Fruit fly (Drosophila melanogaster) whole organism, prepupa: ENCODE data around the gene sd.

Experiments
- CG10631 ChIP-seq: fragments of 200-800 bp; sonication (Bioruptor generic); optimal IDR thresholded peaks from 2 replicates; lab custom pipeline; 2016; ENCODE audit warnings: missing biosample characterization, missing genetic modification characterization
- CG10669 ChIP-seq: fragments of 200-800 bp; sonication (Bioruptor generic); optimal IDR thresholded peaks from 3 replicates; lab custom pipeline; 2018; ENCODE audit warnings: missing biosample characterization, mild to moderate bottlenecking, missing genetic modification characterization, moderate library complexity
- CG11762 ChIP-seq: fragments of 200-800 bp; sonication (Bioruptor generic); optimal IDR thresholded peaks from 3 replicates; lab custom pipeline; 2016; ENCODE audit warnings: missing biosample characterization, missing genetic modification characterization; ENCODE audit not compliant: insufficient read depth
- CG11902 ChIP-seq: fragments of 200-800 bp; sonication (Bioruptor generic); optimal IDR thresholded peaks from 3 replicates; lab custom pipeline; 2016; ENCODE audit warnings: missing biosample characterization, missing genetic modification characterization
- CG15336 ChIP-seq: fragments of 200-800 bp; sonication (Bioruptor generic); IDR thresholded peaks from 2 replicates; pipeline ENCODE4 v1.3.6; 2022; ENCODE audit warnings: missing biosample characterization, missing genetic modification characterization
- CG1621 ChIP-seq: fragments of 200-800 bp; sonication (Bioruptor generic); optimal IDR thresholded peaks from 3 replicates; lab custom pipeline; 2018; ENCODE audit warnings: missing biosample characterization, mild to moderate bottlenecking, missing genetic modification characterization
- CG16779 ChIP-seq: fragments of 200-800 bp; sonication (Bioruptor generic); optimal IDR thresholded peaks from 3 replicates; lab custom pipeline; 2017; ENCODE audit warnings: missing biosample characterization, mild to moderate bottlenecking, missing genetic modification characterization
- CG3032 ChIP-seq: fragments of 200-800 bp; optimal IDR thresholded peaks from 2 replicates; lab custom pipeline; 2019; ENCODE audit warnings: missing biosample characterization, mild to moderate bottlenecking, missing genetic modification characterization, moderate library complexity
- CG32006 ChIP-seq: fragments of 200-800 bp; sonication (Bioruptor generic); optimal IDR thresholded peaks from 3 replicates; lab custom pipeline; 2017; ENCODE audit warnings: missing biosample characterization, mild to moderate bottlenecking, missing genetic modification characterization
- CG3919 ChIP-seq: fragments of 200-800 bp; sonication (Bioruptor generic); optimal IDR thresholded peaks from 3 replicates; lab custom pipeline; 2016; ENCODE audit warnings: missing biosample characterization, missing genetic modification characterization
- CG6163 ChIP-seq: fragments of 200-800 bp; sonication (Bioruptor generic); IDR thresholded peaks from 3 replicates; pipeline ENCODE4 v1.3.6; 2022; ENCODE audit warnings: missing biosample characterization, missing genetic modification characterization
- CG6276 ChIP-seq: fragments of 200-800 bp; sonication (Bioruptor generic); optimal IDR thresholded peaks from 2 replicates; lab custom pipeline; 2017; ENCODE audit warnings: missing biosample characterization, mild to moderate bottlenecking, missing genetic modification characterization
- CG6792 ChIP-seq: fragments of 200-800 bp; sonication (Bioruptor generic); optimal IDR thresholded peaks from 3 replicates; lab custom pipeline; 2016; ENCODE audit warnings: missing biosample characterization, missing genetic modification characterization
- CG6808 ChIP-seq: fragments of 200-800 bp; sonication (Bioruptor generic); optimal IDR thresholded peaks from 3 replicates; lab custom pipeline; 2017; ENCODE audit warnings: missing biosample characterization, missing genetic modification characterization, mild to moderate bottlenecking, moderate library complexity, missing genetic modification reagents
- CG6854 ChIP-seq: fragments of 200-800 bp; sonication (Bioruptor generic); optimal IDR thresholded peaks from 2 replicates; lab custom pipeline; 2017; ENCODE audit warnings: missing biosample characterization, mild to moderate bottlenecking, missing genetic modification characterization
- CG7368 ChIP-seq: fragments of 200-800 bp; sonication (Bioruptor generic); optimal IDR thresholded peaks from 3 replicates; lab custom pipeline; 2016; ENCODE audit warnings: missing biosample characterization, missing genetic modification characterization
- CG8119 ChIP-seq: fragments of 200-800 bp; sonication (Bioruptor generic); IDR thresholded peaks from 3 replicates; pipeline ENCODE4 v1.3.6; 2022; ENCODE audit warnings: missing biosample characterization, missing genetic modification characterization
- CG9139 ChIP-seq: fragments of 200-800 bp; sonication (Bioruptor generic); optimal IDR thresholded peaks from 3 replicates; lab custom pipeline; 2017; ENCODE audit warnings: missing biosample characterization, mild to moderate bottlenecking, missing genetic modification characterization
- Eip75B ChIP-seq: fragments of 200-800 bp; sonication (Bioruptor generic); optimal IDR thresholded peaks from 3 replicates; lab custom pipeline; 2016; ENCODE audit warnings: missing biosample characterization, missing genetic modification characterization
- Eip78C ChIP-seq: fragments of 200-800 bp; sonication (Bioruptor generic); peaks from one replicate; lab custom pipeline; 2016; ENCODE audit warnings: missing biosample characterization, missing genetic modification characterization
- Ets21C ChIP-seq: fragments of 200-800 bp; sonication (Bioruptor generic); optimal IDR thresholded peaks from 3 replicates; lab custom pipeline; 2016; ENCODE audit warnings: missing biosample characterization, missing genetic modification characterization
- Gug ChIP-seq: fragments of 200-800 bp; sonication (Bioruptor generic); IDR thresholded peaks from 2 replicates; pipeline ENCODE4 v1.3.6; 2022; ENCODE audit warnings: missing biosample characterization, missing genetic modification characterization
- Hr39 ChIP-seq: fragments of 200-800 bp; sonication (Bioruptor generic); optimal IDR thresholded peaks from 2 replicates; lab custom pipeline; 2016; ENCODE audit warnings: missing biosample characterization, missing genetic modification characterization
- Lpt ChIP-seq: fragments of 200-800 bp; sonication (Bioruptor generic); optimal IDR thresholded peaks from 3 replicates; lab custom pipeline; 2016; ENCODE audit warnings: missing biosample characterization, missing genetic modification characterization
- Sox102F ChIP-seq: fragments of 200-800 bp; sonication (Bioruptor generic); optimal IDR thresholded peaks from 2 replicates; lab custom pipeline; 2016; ENCODE audit warnings: missing biosample characterization, mild to moderate bottlenecking, missing genetic modification characterization
- Sox15 ChIP-seq: fragments of 200-800 bp; sonication (Bioruptor generic); optimal IDR thresholded peaks from 3 replicates; lab custom pipeline; 2016; ENCODE audit warnings: missing biosample characterization, missing genetic modification characterization
- acj6 ChIP-seq: fragments of 200-800 bp; sonication (Bioruptor generic); optimal IDR thresholded peaks from 3 replicates; lab custom pipeline; 2016; ENCODE audit warnings: missing biosample characterization, missing genetic modification characterization
- cyc ChIP-seq: fragments of 200-800 bp; sonication (Bioruptor generic); optimal IDR thresholded peaks from 3 replicates; lab custom pipeline; 2016; ENCODE audit warnings: missing biosample characterization, missing genetic modification characterization
- dsx ChIP-seq: fragments of 200-800 bp; optimal IDR thresholded peaks from 3 replicates; lab custom pipeline; 2019; ENCODE audit warnings: missing biosample characterization, mild to moderate bottlenecking, missing genetic modification characterization, moderate library complexity; ENCODE audit not compliant: poor library complexity, severe bottlenecking
- eg ChIP-seq: fragments of 200-800 bp; sonication (Bioruptor generic); IDR thresholded peaks from 3 replicates; pipeline ENCODE4 v1.3.6; 2022; ENCODE audit warnings: missing biosample characterization, missing genetic modification characterization
- fkh ChIP-seq: fragments of 200-800 bp; sonication (Bioruptor generic); optimal IDR thresholded peaks from 3 replicates; lab custom pipeline; 2017; ENCODE audit warnings: missing biosample characterization, mild to moderate bottlenecking, missing genetic modification characterization, moderate library complexity
- net ChIP-seq: fragments of 200-800 bp; sonication (Bioruptor generic); optimal IDR thresholded peaks from 3 replicates; lab custom pipeline; 2016; ENCODE audit warnings: missing biosample characterization, missing genetic modification characterization
- salr ChIP-seq, 2 experiments: fragments of 200-800 bp; sonication (Bioruptor generic); optimal IDR thresholded peaks; 3 replicates each; lab custom pipeline; 2016 to 2018; ENCODE audit warnings: missing biosample characterization in 2 of 2, missing genetic modification characterization in 2 of 2, mild to moderate bottlenecking in 1 of 2
- spab ChIP-seq: fragments of 200-800 bp; sonication (Bioruptor generic); optimal IDR thresholded peaks from 2 replicates; lab custom pipeline; 2017; ENCODE audit warnings: missing biosample characterization, mild to moderate bottlenecking, missing genetic modification characterization, missing genetic modification reagents
- svp ChIP-seq: fragments of 200-800 bp; sonication (Bioruptor generic); peaks from one replicate; lab custom pipeline; 2016; ENCODE audit warnings: missing biosample characterization, missing genetic modification characterization
- topi ChIP-seq: fragments of 200-800 bp; sonication (Bioruptor generic); optimal IDR thresholded peaks from 3 replicates; lab custom pipeline; 2016; ENCODE audit warnings: missing biosample characterization, missing genetic modification characterization

The sd gene

DNA sequence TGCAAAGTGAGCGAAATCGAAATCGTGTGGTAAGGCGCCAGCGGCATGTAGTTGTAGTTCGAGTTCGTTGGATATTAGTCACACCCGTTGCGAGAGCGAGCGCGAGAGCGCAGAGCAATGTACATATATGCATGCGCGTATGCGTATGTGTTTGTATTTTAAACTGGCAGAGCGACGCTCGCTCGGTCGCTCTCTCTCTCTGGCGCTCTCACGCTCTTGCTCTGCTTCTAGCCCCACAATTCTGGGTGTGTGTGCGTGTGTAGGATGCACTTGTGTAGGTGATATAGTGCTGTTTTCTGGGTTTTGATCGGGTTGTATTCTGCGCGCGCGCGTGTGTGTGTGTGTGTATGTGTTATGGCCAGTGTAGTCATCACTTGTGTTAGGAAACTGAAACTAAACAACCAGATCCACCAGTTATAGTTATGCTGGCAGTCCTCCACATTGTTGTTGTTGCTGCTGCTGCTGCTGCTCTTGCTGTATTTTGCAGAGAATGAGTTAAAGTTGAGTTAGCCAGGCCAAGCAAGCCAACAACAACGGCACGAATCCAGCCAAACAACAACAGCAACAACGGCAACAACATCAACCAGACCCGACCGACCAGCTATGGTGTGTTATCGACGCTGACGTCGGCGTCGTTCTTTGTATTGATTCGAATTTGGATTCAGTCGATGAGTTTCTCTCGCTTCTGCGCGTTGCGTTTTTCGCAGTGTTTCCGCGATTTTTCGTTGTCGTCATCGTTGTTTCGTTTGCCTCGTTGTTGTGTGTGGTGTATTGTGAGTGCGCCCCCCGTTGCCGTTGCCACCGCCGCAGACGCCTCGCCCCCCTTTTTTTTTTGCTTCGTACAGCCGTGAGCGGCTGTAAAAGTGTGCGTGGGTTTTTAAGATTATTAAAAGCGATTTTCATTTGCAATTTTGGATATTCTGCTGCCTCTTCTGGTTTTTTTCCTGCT is 7.8 kb downstream of the sd start (continued):
- peak; percentile 33 for TF ChIP-seq Sox102F (GFP tag; lab: Kevin White, UChicago)
- no peak for TF ChIP-seq CG11762
- TF ChIP-seq spab (GFP tag; lab: Kevin White, UChicago): no peak
- TF ChIP-seq CG15336 (GFP tag; lab: Robert Waterston, UW): peak; percentile 66; the same call in 1 of the 2 replicates
- peak; percentile 56 for TF ChIP-seq Lpt (GFP tag; lab: Kevin White, UChicago)
- TF ChIP-seq net (GFP tag; lab: Kevin White, UChicago): no peak
- peak; percentile 65 for TF ChIP-seq Eip78C (GFP tag; lab: Kevin White, UChicago)
- no peak for TF ChIP-seq CG7368 (GFP tag; lab: Kevin White, UChicago)
- no peak for TF ChIP-seq Gug (GFP tag; lab: Robert Waterston, UW)
- no peak for TF ChIP-seq CG6792

DNA sequence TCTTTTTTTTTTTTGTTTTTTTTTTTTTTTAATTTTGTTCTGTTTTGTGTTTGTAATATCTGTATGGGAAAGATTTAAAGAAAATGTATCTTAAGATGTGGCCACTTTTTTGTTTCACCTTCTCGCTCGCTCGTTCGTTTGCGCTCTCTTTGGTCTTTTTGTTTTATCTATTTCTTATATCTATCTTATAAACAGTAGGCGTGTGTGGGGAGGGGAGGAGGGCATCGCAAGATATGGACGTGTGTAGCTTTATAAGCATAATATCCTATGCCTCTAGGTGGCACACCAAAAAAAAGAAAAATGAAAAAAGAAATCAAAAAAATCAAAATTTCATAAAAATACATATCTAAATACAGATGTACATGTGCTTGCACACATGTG is 8.4 kb downstream of the sd start:
- peak in 1 of 2 experiments; percentile 10 for TF ChIP-seq salr (GFP tag; optimal IDR thresholded peaks at IDR 0.05; lab: Kevin White, UChicago)
- no peak for TF ChIP-seq eg (GFP tag; lab: Robert Waterston, UW)
- TF ChIP-seq topi (GFP tag; lab: Kevin White, UChicago): no peak
- no peak for TF ChIP-seq svp (GFP tag; lab: Kevin White, UChicago)
- TF ChIP-seq, all 60 proteins: peak for 1

- TF ChIP-seq net (GFP tag; lab: Kevin White, UChicago): no peak
- TF ChIP-seq Sox15: no peak
- TF ChIP-seq Ets21C (GFP tag; lab: Kevin White, UChicago): no peak
- TF ChIP-seq Lpt (GFP tag; lab: Kevin White, UChicago): no peak
- no peak for TF ChIP-seq CG3919
- no peak for TF ChIP-seq CG3032
- TF ChIP-seq CG8119 (GFP tag; lab: Robert Waterston, UW): no peak
- no peak for TF ChIP-seq Eip75B (GFP tag; lab: Kevin White, UChicago)
- TF ChIP-seq CG11902: no peak
- no peak for TF ChIP-seq CG6808 (GFP tag; lab: Kevin White, UChicago)
- no peak for TF ChIP-seq CG6276
- TF ChIP-seq Sox102F (GFP tag; lab: Kevin White, UChicago): peak; percentile 8
- no peak for TF ChIP-seq Hr39 (GFP tag; lab: Kevin White, UChicago)
- TF ChIP-seq CG6163 (GFP tag; lab: Robert Waterston, UW): no peak; the same call in 2 of the 3 replicates
- TF ChIP-seq fkh (GFP tag; lab: Kevin White, UChicago): peak; percentile 16
- no peak for TF ChIP-seq svp (GFP tag; lab: Kevin White, UChicago)
- no peak for TF ChIP-seq cyc (GFP tag; lab: Kevin White, UChicago)
- peak; percentile 61 for TF ChIP-seq CG1621 (tag; lab: Kevin White, UChicago)
- TF ChIP-seq CG16779 (tag; lab: Kevin White, UChicago): no peak
- TF ChIP-seq acj6 (GFP tag; lab: Kevin White, UChicago): no peak
- no peak for TF ChIP-seq CG9139
- TF ChIP-seq topi (GFP tag; lab: Kevin White, UChicago): no peak
- no peak for TF ChIP-seq CG10669 (GFP tag; lab: Kevin White, UChicago)
- TF ChIP-seq CG10631 (GFP tag; lab: Kevin White, UChicago): no peak
- TF ChIP-seq Eip78C (GFP tag; lab: Kevin White, UChicago): no peak
- peak; percentile 3 for TF ChIP-seq dsx (GFP tag; lab: Kevin White, UChicago)
- TF ChIP-seq CG6854: peak; percentile 25
- no peak for TF ChIP-seq CG32006 (GFP tag; lab: Kevin White, UChicago)
- no peak for TF ChIP-seq salr (GFP tag; optimal IDR thresholded peaks at IDR 0.05; lab: Kevin White, UChicago)
- TF ChIP-seq, all 60 proteins: peak for 5
These were observed 9.1 kb downstream of the sd start for dm6 chrX:15813224-15813623.
